ENCODE assay signal across 1 fruit fly cellular context in genomic region chrX:16140603-16141002, dm6.
TF ChIP-seq lines count a peak whose summit lies in the region.

No protein-coding gene starts in this region.

TF ChIP-seq in whole organism, embryonic, 481 proteins besides CTCF, POLR2A, EP300 and RAD21 (continued from another document and continues in another):
- TF ChIP-seq CG4328 (GFP tag; optimal IDR thresholded peaks at IDR 0.05; lab: Kevin White, UChicago) (peak; percentile 42), ERR (GFP tag; optimal IDR thresholded peaks at IDR 0.05; lab: Kevin White, UChicago) (no peak), CG2116 (GFP tag; optimal IDR thresholded peaks at IDR 0.05; lab: Kevin White, UChicago) (peak; percentile 2), gro (GFP tag; optimal IDR thresholded peaks at IDR 0.05; lab: Kevin White, UChicago) (no peak), Fer3 (tag; optimal IDR thresholded peaks at IDR 0.05; lab: Kevin White, UChicago) (peak; percentile 34), cad (GFP tag; optimal IDR thresholded peaks at IDR 0.05; lab: Kevin White, UChicago) (no peak), E2f2 (GFP tag; IDR thresholded peaks at IDR 0.05; lab: Robert Waterston, UW) (no peak), fd64A (GFP tag; optimal IDR thresholded peaks at IDR 0.05; lab: Kevin White, UChicago) (no peak), kay (GFP tag; optimal IDR thresholded peaks at IDR 0.05; lab: Kevin White, UChicago) (peak; percentile 25), CG12769 (tag; optimal IDR thresholded peaks at IDR 0.05; lab: Kevin White, UChicago) (peak; percentile 4), Lhr (GFP tag; optimal IDR thresholded peaks at IDR 0.05; lab: Kevin White, UChicago) (peak; percentile 39), Fer2 (tag; optimal IDR thresholded peaks at IDR 0.05; lab: Kevin White, UChicago) (no peak), CG15601 (tag; optimal IDR thresholded peaks at IDR 0.05; lab: Kevin White, UChicago) (peak; percentile 71), ttk (GFP tag; IDR thresholded peaks at IDR 0.05; lab: Robert Waterston, UW) (no peak), CG18011 (GFP tag; optimal IDR thresholded peaks at IDR 0.05; lab: Kevin White, UChicago) (no peak), z (GFP tag; IDR thresholded peaks at IDR 0.05; lab: Robert Waterston, UW) (no peak), repo (GFP tag; optimal IDR thresholded peaks at IDR 0.05; lab: Kevin White, UChicago) (no peak), CG12299 (tag; optimal IDR thresholded peaks at IDR 0.05; lab: Kevin White, UChicago) (peak; percentile 30), Trl (optimal IDR thresholded peaks at IDR 0.05; lab: Kevin White, UChicago) (no peak), Trl (GFP tag; optimal IDR thresholded peaks at IDR 0.05; lab: Kevin White, UChicago) (no peak), CG8478 (optimal IDR thresholded peaks at IDR 0.05; lab: Kevin White, UChicago) (no peak), ranshi (GFP tag; IDR thresholded peaks at IDR 0.05; lab: Robert Waterston, UW) (no peak), unpg (GFP tag; optimal IDR thresholded peaks at IDR 0.05; lab: Kevin White, UChicago) (peak; percentile 67), Xbp1 (GFP tag; optimal IDR thresholded peaks at IDR 0.05; lab: Kevin White, UChicago) (peak; percentile 55), Myb (GFP tag; optimal IDR thresholded peaks at IDR 0.05; lab: Kevin White, UChicago) (no peak), HHEX (GFP tag; optimal IDR thresholded peaks at IDR 0.05; lab: Kevin White, UChicago) (peak; percentile 60), C15 (GFP tag; IDR thresholded peaks at IDR 0.05; lab: Robert Waterston, UW) (no peak), CG6765 (GFP tag; optimal IDR thresholded peaks at IDR 0.05; lab: Kevin White, UChicago) (peak; percentile 34), exex (tag; optimal IDR thresholded peaks at IDR 0.05; lab: Kevin White, UChicago) (no peak), CG4282 (GFP tag; optimal IDR thresholded peaks at IDR 0.05; lab: Kevin White, UChicago) (no peak), btn (GFP tag; optimal IDR thresholded peaks at IDR 0.05; lab: Kevin White, UChicago) (no peak), sug (tag; optimal IDR thresholded peaks at IDR 0.05; lab: Kevin White, UChicago) (peak; percentile 33), CG7928 (GFP tag; optimal IDR thresholded peaks at IDR 0.05; lab: Kevin White, UChicago) (no peak), trh (GFP tag; optimal IDR thresholded peaks at IDR 0.05; lab: Kevin White, UChicago) (no peak), CG9215 (GFP tag; IDR thresholded peaks at IDR 0.05; lab: Robert Waterston, UW) (no peak), H2.0 (GFP tag; IDR thresholded peaks at IDR 0.05; lab: Robert Waterston, UW) (no peak), CG13894 (tag; optimal IDR thresholded peaks at IDR 0.05; lab: Kevin White, UChicago) (no peak), dysf (GFP tag; IDR thresholded peaks at IDR 0.05; lab: Robert Waterston, UW) (peak; percentile 60), CG3163 (GFP tag; optimal IDR thresholded peaks at IDR 0.05; lab: Kevin White, UChicago) (no peak), Pdp1 (GFP tag; optimal IDR thresholded peaks at IDR 0.05; lab: Kevin White, UChicago) (peak; percentile 36 to 46), pho (GFP tag; optimal IDR thresholded peaks at IDR 0.05; lab: Kevin White, UChicago) (no peak), Elba2 (GFP tag; optimal IDR thresholded peaks at IDR 0.05; lab: Kevin White, UChicago) (no peak), CG30020 (tag; optimal IDR thresholded peaks at IDR 0.05; lab: Kevin White, UChicago) (peak; percentile 19), en (GFP tag; optimal IDR thresholded peaks at IDR 0.05; lab: Kevin White, UChicago) (no peak), CG6175 (GFP tag; IDR thresholded peaks at IDR 0.05; lab: Robert Waterston, UW) (no peak), vnd (GFP tag; IDR thresholded peaks at IDR 0.05; lab: Robert Waterston, UW; ENCODE audit: partially characterized antibody) (no peak), sim (GFP tag; IDR thresholded peaks at IDR 0.05; lab: Robert Waterston, UW) (no peak), D19B (GFP tag; optimal IDR thresholded peaks at IDR 0.05; lab: Kevin White, UChicago) (peak; percentile 9), CG16815 (GFP tag; optimal IDR thresholded peaks at IDR 0.05; lab: Kevin White, UChicago) (peak; percentile 54), bowl (GFP tag; IDR thresholded peaks at IDR 0.05; lab: Robert Waterston, UW) (no peak), yki (optimal IDR thresholded peaks at IDR 0.05; lab: Kevin White, UChicago) (no peak), CG12236 (GFP tag; optimal IDR thresholded peaks at IDR 0.05; lab: Kevin White, UChicago) (peak; percentile 6), lmd (GFP tag; IDR thresholded peaks at IDR 0.05; lab: Robert Waterston, UW) (peak; percentile 60), kni (GFP tag; optimal IDR thresholded peaks at IDR 0.05; lab: Kevin White, UChicago) (peak; percentile 0), Bteb2 (GFP tag; optimal IDR thresholded peaks at IDR 0.05; lab: Kevin White, UChicago) (no peak), so (GFP tag; IDR thresholded peaks at IDR 0.05; lab: Robert Waterston, UW) (peak; percentile 32; the same call in 1 of the 3 replicates), croc (GFP tag; conservative IDR thresholded peaks at IDR 0.05; lab: Robert Waterston, UW) (peak; percentile 54; the same call in 2 of the 3 replicates), Aef1 (GFP tag; IDR thresholded peaks at IDR 0.05; lab: Robert Waterston, UW) (peak; percentile 28; the same call in 1 of the 3 replicates), sisA (GFP tag; IDR thresholded peaks at IDR 0.05; lab: Robert Waterston, UW) (peak; percentile 44), nerfin-1 (tag; optimal IDR thresholded peaks at IDR 0.05; lab: Kevin White, UChicago) (peak; percentile 72), ase (GFP tag; IDR thresholded peaks at IDR 0.05; lab: Robert Waterston, UW) (no peak), cwo (GFP tag; optimal IDR thresholded peaks at IDR 0.05; lab: Kevin White, UChicago) (peak; percentile 58), CG9876 (GFP tag; optimal IDR thresholded peaks at IDR 0.05; lab: Kevin White, UChicago) (no peak), CG3407 (GFP tag; optimal IDR thresholded peaks at IDR 0.05; lab: Kevin White, UChicago) (peak; percentile 39), Adf1 (GFP tag; IDR thresholded peaks at IDR 0.05; lab: Robert Waterston, UW) (no peak), ac (GFP tag; optimal IDR thresholded peaks at IDR 0.05; lab: Kevin White, UChicago) (no peak), CG3726 (GFP tag; IDR thresholded peaks at IDR 0.05; lab: Robert Waterston, UW) (0 out of 3 replicates have a peak, but pooled peaks have one; percentile 21), HLHmδ (GFP tag; optimal IDR thresholded peaks at IDR 0.05; lab: Kevin White, UChicago) (no peak), CG14050 (GFP tag; IDR thresholded peaks at IDR 0.05; lab: Robert Waterston, UW) (no peak; the same call in 2 of the 3 replicates), CG10209 (GFP tag; optimal IDR thresholded peaks at IDR 0.05; lab: Kevin White, UChicago) (peak; percentile 73), CG7987 (GFP tag; optimal IDR thresholded peaks at IDR 0.05; lab: Kevin White, UChicago) (no peak), H15 (GFP tag; IDR thresholded peaks at IDR 0.05; lab: Robert Waterston, UW) (no peak), Antp (GFP tag; optimal IDR thresholded peaks at IDR 0.05; lab: Kevin White, UChicago) (no peak), chm (GFP tag; IDR thresholded peaks at IDR 0.05; lab: Robert Waterston, UW) (no peak), gsb-n (tag; optimal IDR thresholded peaks at IDR 0.05; lab: Kevin White, UChicago) (peak; percentile 60), CG7357 (GFP tag; IDR thresholded peaks at IDR 0.05; lab: Robert Waterston, UW) (0 out of 3 replicates have a peak, but pooled peaks have one; percentile 7), br (optimal IDR thresholded peaks at IDR 0.05; lab: Kevin White, UChicago) (no peak), CG12104 (GFP tag; optimal IDR thresholded peaks at IDR 0.05; lab: Kevin White, UChicago) (peak; percentile 58), CG15073 (GFP tag; optimal IDR thresholded peaks at IDR 0.05; lab: Kevin White, UChicago) (no peak), CG4424 (GFP tag; optimal IDR thresholded peaks at IDR 0.05; lab: Kevin White, UChicago) (peak; percentile 68), CG30431 (GFP tag; optimal IDR thresholded peaks at IDR 0.05; lab: Kevin White, UChicago) (peak; percentile 54), CG2202 (tag; optimal IDR thresholded peaks at IDR 0.05; lab: Kevin White, UChicago) (peak; percentile 64), dati (GFP tag; IDR thresholded peaks at IDR 0.05; lab: Robert Waterston, UW) (no peak), sna (GFP tag; IDR thresholded peaks at IDR 0.05; lab: Robert Waterston, UW; ENCODE audit: partially characterized antibody) (no peak), CG7963 (GFP tag; IDR thresholded peaks at IDR 0.05; lab: Robert Waterston, UW; ENCODE audit: partially characterized antibody) (no peak), sens (GFP tag; lab: Kevin White, UChicago) (peak; percentile 80), CG18619 (GFP tag; optimal IDR thresholded peaks at IDR 0.05; lab: Kevin White, UChicago) (peak; percentile 59), hth (optimal IDR thresholded peaks at IDR 0.05; lab: Kevin White, UChicago) (no peak), vvl (GFP tag; IDR thresholded peaks at IDR 0.05; lab: Robert Waterston, UW) (no peak), CG32767 (GFP tag; IDR thresholded peaks at IDR 0.05; lab: Robert Waterston, UW) (no peak), CG9609 (GFP tag; optimal IDR thresholded peaks at IDR 0.05; lab: Kevin White, UChicago) (no peak), lab (GFP tag; optimal IDR thresholded peaks at IDR 0.05; lab: Kevin White, UChicago) (peak; percentile 63), bab2 (GFP tag; optimal IDR thresholded peaks at IDR 0.05; lab: Kevin White, UChicago) (peak; percentile 14), CG11696 (GFP tag; IDR thresholded peaks at IDR 0.05; lab: Robert Waterston, UW) (peak; percentile 75), NC2α (GFP tag; optimal IDR thresholded peaks at IDR 0.05; lab: Kevin White, UChicago) (no peak), CG14710 (tag; optimal IDR thresholded peaks at IDR 0.05; lab: Kevin White, UChicago) (peak; percentile 82), CG12155 (GFP tag; optimal IDR thresholded peaks at IDR 0.05; lab: Kevin White, UChicago) (peak; percentile 27), CkIIα-i1 (GFP tag; IDR thresholded peaks at IDR 0.05; lab: Robert Waterston, UW) (no peak), salm (tag; optimal IDR thresholded peaks at IDR 0.05; lab: Kevin White, UChicago) (peak; percentile 52), Ada2b (GFP tag; IDR thresholded peaks at IDR 0.05; lab: Robert Waterston, UW) (peak; percentile 30; the same call in 1 of the 2 replicates), otp (GFP tag; IDR thresholded peaks at IDR 0.05; lab: Robert Waterston, UW) (no peak), twi (tag; optimal IDR thresholded peaks at IDR 0.05; lab: Kevin White, UChicago) (peak; percentile 28), mirr (GFP tag; optimal IDR thresholded peaks at IDR 0.05; lab: Kevin White, UChicago) (no peak), NFAT (GFP tag; IDR thresholded peaks at IDR 0.05; lab: Robert Waterston, UW) (peak; percentile 13; the same call in 1 of the 2 replicates), D19A (tag; optimal IDR thresholded peaks at IDR 0.05; lab: Kevin White, UChicago) (peak; percentile 70), ap (GFP tag; IDR thresholded peaks at IDR 0.05; lab: Robert Waterston, UW) (no peak; the same call in 1 of the 2 replicates), CG18476 (GFP tag; optimal IDR thresholded peaks at IDR 0.05; lab: Kevin White, UChicago) (peak; percentile 39), CG18764 (GFP tag; optimal IDR thresholded peaks at IDR 0.05; lab: Kevin White, UChicago) (no peak), pnt (GFP tag; optimal IDR thresholded peaks at IDR 0.05; lab: Kevin White, UChicago) (no peak), grau (tag; optimal IDR thresholded peaks at IDR 0.05; lab: Kevin White, UChicago) (peak; percentile 71), Mes4 (GFP tag; optimal IDR thresholded peaks at IDR 0.05; lab: Kevin White, UChicago) (peak; percentile 4), insv (GFP tag; optimal IDR thresholded peaks at IDR 0.05; lab: Kevin White, UChicago) (no peak), ara (GFP tag; IDR thresholded peaks at IDR 0.05; lab: Robert Waterston, UW) (no peak), fru (optimal IDR thresholded peaks at IDR 0.05; lab: Kevin White, UChicago) (no peak), slp2 (GFP tag; optimal IDR thresholded peaks at IDR 0.05; lab: Kevin White, UChicago) (peak; percentile 18), CG1647 (GFP tag; optimal IDR thresholded peaks at IDR 0.05; lab: Kevin White, UChicago) (no peak), Hey (tag; optimal IDR thresholded peaks at IDR 0.05; lab: Kevin White, UChicago) (no peak), CG13775 (GFP tag; optimal IDR thresholded peaks at IDR 0.05; lab: Kevin White, UChicago) (peak; percentile 73), crol (GFP tag; IDR thresholded peaks at IDR 0.05; lab: Robert Waterston, UW) (no peak), CG33213 (GFP tag; optimal IDR thresholded peaks at IDR 0.05; lab: Kevin White, UChicago) (no peak), klu (GFP tag; IDR thresholded peaks at IDR 0.05; lab: Robert Waterston, UW) (no peak), D (optimal IDR thresholded peaks at IDR 0.05; lab: Kevin White, UChicago) (no peak), D (GFP tag; optimal IDR thresholded peaks at IDR 0.05; lab: Kevin White, UChicago) (peak; percentile 87), CG11085 (GFP tag; IDR thresholded peaks at IDR 0.05; lab: Robert Waterston, UW) (no peak), CG6654 (GFP tag; optimal IDR thresholded peaks at IDR 0.05; lab: Kevin White, UChicago) (peak; percentile 46), zfh1 (GFP tag; IDR thresholded peaks at IDR 0.05; lab: Robert Waterston, UW) (no peak), CG16813 (GFP tag; IDR thresholded peaks at IDR 0.05; lab: Robert Waterston, UW; ENCODE audit: partially characterized antibody) (no peak), zen (tag; optimal IDR thresholded peaks at IDR 0.05; lab: Kevin White, UChicago) (peak; percentile 48), CG43689 (GFP tag; IDR thresholded peaks at IDR 0.05; lab: Robert Waterston, UW) (no peak), Spps (tag; optimal IDR thresholded peaks at IDR 0.05; lab: Kevin White, UChicago) (peak; percentile 53), hb (GFP tag; IDR thresholded peaks at IDR 0.05; lab: Robert Waterston, UW; ENCODE audit: partially characterized antibody) (no peak), trem (tag; optimal IDR thresholded peaks at IDR 0.05; lab: Kevin White, UChicago) (peak; percentile 26), sima (GFP tag; optimal IDR thresholded peaks at IDR 0.05; lab: Kevin White, UChicago) (no peak), CG9817 (tag; optimal IDR thresholded peaks at IDR 0.05; lab: Kevin White, UChicago) (peak; percentile 39), GATAe (GFP tag; conservative IDR thresholded peaks at IDR 0.05; lab: Robert Waterston, UW) (no peak), Poxn (GFP tag; IDR thresholded peaks at IDR 0.05; lab: Robert Waterston, UW) (no peak), Max (GFP tag; optimal IDR thresholded peaks at IDR 0.05; lab: Kevin White, UChicago) (peak; percentile 10)
